Fruit fly (Drosophila melanogaster): ENCODE data around the gene CG43783.

DNA sequence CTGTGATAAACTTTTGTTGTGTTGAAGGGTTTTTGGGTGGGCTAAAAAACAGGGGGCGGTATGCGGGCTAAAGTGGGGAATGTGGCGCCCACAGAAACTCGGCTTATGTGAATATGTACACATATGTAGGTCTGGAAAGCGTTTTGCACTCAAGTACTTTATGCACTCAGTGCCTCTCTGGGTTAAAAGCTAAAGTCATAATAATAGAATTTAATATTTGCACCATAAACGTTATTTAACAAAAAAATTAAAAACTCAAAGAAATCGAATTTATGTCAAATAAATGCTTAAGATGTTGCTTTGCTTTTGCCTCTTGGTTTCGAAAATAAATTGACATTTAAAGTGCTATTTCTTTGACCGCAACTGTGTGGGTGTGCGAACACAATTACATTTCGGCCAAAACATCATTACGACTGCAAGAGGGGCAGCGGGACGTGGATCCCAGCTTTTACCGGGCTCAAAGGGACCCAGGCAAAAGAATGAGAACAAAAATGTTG is 29.6 kb downstream of the CG43783 start:
- no peak for TF ChIP-seq topi (GFP tag; optimal IDR thresholded peaks at IDR 0.05)
- TF ChIP-seq CG6808 (GFP tag; optimal IDR thresholded peaks at IDR 0.05), result no peak
- TF ChIP-seq CG10631 (GFP tag; optimal IDR thresholded peaks at IDR 0.05), result no peak
- no peak for TF ChIP-seq CG16779 (tag; optimal IDR thresholded peaks at IDR 0.05)
- no peak for TF ChIP-seq CG6792 (GFP tag; optimal IDR thresholded peaks at IDR 0.05)

All from whole organism, prepupa.